Worm (Caenorhabditis elegans) whole organism, late embryonic: ENCODE measurements around the gene T01G5.6.
A peak's percentile ranks its signal among the peaks of the same experiment; 100 is the strongest.

Experiments
- K02D7.2 ChIP-seq: sonication (generic microtip); optimal IDR thresholded peaks from 2 replicates; lab custom pipeline; 2017; ENCODE audit warnings: mild to moderate bottlenecking, missing genetic modification characterization, missing compliant biosample characterization
- K09A11.1 ChIP-seq: sonication (generic microtip); optimal IDR thresholded peaks from 2 replicates; lab custom pipeline; 2017; ENCODE audit warnings: antibody characterized with exemption, mild to moderate bottlenecking, missing genetic modification characterization, missing compliant biosample characterization; ENCODE audit not compliant: insufficient read depth
- T23F11.4 ChIP-seq: fragments of 200-800 bp; sonication (Bioruptor generic); optimal IDR thresholded peaks from 2 replicates; lab custom pipeline; 2018; ENCODE audit warnings: mild to moderate bottlenecking, missing genetic modification characterization, missing compliant biosample characterization
- Y22D7AL.16 ChIP-seq: sonication (generic microtip); optimal IDR thresholded peaks from 2 replicates; lab custom pipeline; 2016; ENCODE audit warnings: missing genetic modification characterization, missing compliant biosample characterization
- ahr-1 ChIP-seq: sonication (generic microtip); optimal IDR thresholded peaks from 2 replicates; lab custom pipeline; 2016; ENCODE audit warnings: missing genetic modification characterization, missing compliant biosample characterization
- ama-1 ChIP-seq: fragments of 150-350 bp; optimal IDR thresholded peaks from 2 replicates; lab custom pipeline; 2014
- ceh-14 ChIP-seq: sonication (generic microtip); optimal IDR thresholded peaks from 2 replicates; lab custom pipeline; 2016; ENCODE audit warnings: missing genotype, missing genetic modification characterization, missing compliant biosample characterization
- ceh-18 ChIP-seq: sonication (generic microtip); optimal IDR thresholded peaks from 2 replicates; lab custom pipeline; 2016; ENCODE audit warnings: missing genetic modification characterization, missing compliant biosample characterization
- ceh-19 ChIP-seq: fragments of 200-800 bp; sonication (Bioruptor generic); optimal IDR thresholded peaks from 2 replicates; lab custom pipeline; 2018; ENCODE audit warnings: mild to moderate bottlenecking, missing genetic modification characterization, missing compliant biosample characterization
- ceh-2 ChIP-seq: sonication (generic microtip); optimal IDR thresholded peaks from 2 replicates; lab custom pipeline; 2016; ENCODE audit warnings: missing genotype, missing genetic modification characterization, missing compliant biosample characterization
- ceh-31 ChIP-seq: sonication (generic microtip); optimal IDR thresholded peaks from 2 replicates; lab custom pipeline; 2016; ENCODE audit warnings: missing genetic modification characterization, missing compliant biosample characterization
- ceh-45 ChIP-seq: fragments of 200-800 bp; sonication (Bioruptor generic); IDR thresholded peaks from 2 replicates; pipeline ENCODE4 v1.3.6; 2022; ENCODE audit warnings: missing genetic modification reagents, missing genetic modification characterization, missing compliant biosample characterization
- ceh-6 ChIP-seq: fragments of 200-800 bp; sonication (Bioruptor generic); optimal IDR thresholded peaks from 2 replicates; lab custom pipeline; 2018; ENCODE audit warnings: mild to moderate bottlenecking, missing genetic modification characterization, missing compliant biosample characterization
- ceh-9 ChIP-seq: sonication (generic microtip); optimal IDR thresholded peaks from 2 replicates; lab custom pipeline; 2016; ENCODE audit warnings: mild to moderate bottlenecking, missing genetic modification characterization, inconsistent platforms, missing compliant biosample characterization
- che-1 ChIP-seq: sonication (generic microtip); optimal IDR thresholded peaks from 2 replicates; lab custom pipeline; 2016; ENCODE audit warnings: mild to moderate bottlenecking, missing genetic modification characterization, missing compliant biosample characterization
- dve-1 ChIP-seq: sonication (generic microtip); optimal IDR thresholded peaks from 2 replicates; lab custom pipeline; 2017; ENCODE audit warnings: antibody characterized with exemption, mild to moderate bottlenecking, missing genetic modification characterization, missing compliant biosample characterization
- elt-2 ChIP-seq: sonication (generic microtip); optimal IDR thresholded peaks from 2 replicates; lab custom pipeline; 2016; ENCODE audit warnings: missing genetic modification reagents, missing genetic modification characterization, missing compliant biosample characterization
- elt-4 ChIP-seq: sonication (generic microtip); optimal IDR thresholded peaks from 2 replicates; lab custom pipeline; 2016; ENCODE audit warnings: missing genetic modification characterization, missing compliant biosample characterization
- ets-4 ChIP-seq: sonication (generic microtip); optimal IDR thresholded peaks from 2 replicates; lab custom pipeline; 2016; ENCODE audit warnings: missing genetic modification characterization, missing compliant biosample characterization
- eyg-1 ChIP-seq: sonication (generic microtip); optimal IDR thresholded peaks from 2 replicates; lab custom pipeline; 2016; ENCODE audit warnings: missing genotype, missing genetic modification characterization, missing compliant biosample characterization
- fkh-6 ChIP-seq: sonication (generic microtip); optimal IDR thresholded peaks from 2 replicates; lab custom pipeline; 2016; ENCODE audit warnings: missing genetic modification characterization, missing compliant biosample characterization
- gmeb-2 ChIP-seq: sonication (generic microtip); optimal IDR thresholded peaks from 2 replicates; lab custom pipeline; 2016; ENCODE audit warnings: missing genetic modification characterization, inconsistent platforms, missing compliant biosample characterization
- hlh-13 ChIP-seq: fragments of 200-800 bp; sonication (Bioruptor generic); optimal IDR thresholded peaks from 2 replicates; lab custom pipeline; 2018; ENCODE audit warnings: mild to moderate bottlenecking, missing genetic modification characterization, missing compliant biosample characterization
- madf-2 ChIP-seq: sonication (generic microtip); optimal IDR thresholded peaks from 2 replicates; lab custom pipeline; 2017; ENCODE audit warnings: missing genetic modification characterization, missing compliant biosample characterization
- mec-3 ChIP-seq: sonication (generic microtip); optimal IDR thresholded peaks from 2 replicates; lab custom pipeline; 2016; ENCODE audit warnings: borderline replicate concordance, missing genetic modification characterization, missing compliant biosample characterization
- nfya-1 ChIP-seq: sonication (generic microtip); optimal IDR thresholded peaks from 2 replicates; lab custom pipeline; 2017; ENCODE audit warnings: missing genetic modification characterization, mild to moderate bottlenecking, missing compliant biosample characterization, antibody characterized with exemption, moderate library complexity
- nhr-232 ChIP-seq: sonication (generic microtip); optimal IDR thresholded peaks from 2 replicates; lab custom pipeline; 2016; ENCODE audit warnings: missing genetic modification characterization, missing compliant biosample characterization
- npax-4 ChIP-seq: sonication (generic microtip); optimal IDR thresholded peaks from 2 replicates; lab custom pipeline; 2016; ENCODE audit warnings: missing genetic modification characterization, missing compliant biosample characterization
- odd-2 ChIP-seq: sonication (generic microtip); optimal IDR thresholded peaks from 2 replicates; lab custom pipeline; 2017; ENCODE audit warnings: antibody characterized with exemption, mild to moderate bottlenecking, missing genetic modification characterization, missing compliant biosample characterization
- pag-3 ChIP-seq: sonication (generic microtip); optimal IDR thresholded peaks from 2 replicates; lab custom pipeline; 2016; ENCODE audit warnings: missing compliant biosample characterization, missing genetic modification characterization, borderline replicate concordance
- pat-9 ChIP-seq: fragments of 200-800 bp; sonication (Bioruptor generic); optimal IDR thresholded peaks from 2 replicates; lab custom pipeline; 2018; ENCODE audit warnings: mild to moderate bottlenecking, missing genetic modification characterization, moderate library complexity, missing compliant biosample characterization
- pax-1 ChIP-seq: fragments of 150-350 bp; optimal IDR thresholded peaks from 2 replicates; lab custom pipeline; 2014; ENCODE audit warnings: missing biosample characterization, missing genetic modification characterization
- pha-2 ChIP-seq: sonication (generic microtip); optimal IDR thresholded peaks from 2 replicates; lab custom pipeline; 2017; ENCODE audit warnings: mild to moderate bottlenecking, missing genetic modification characterization, missing compliant biosample characterization
- ref-2 ChIP-seq: sonication (generic microtip); optimal IDR thresholded peaks from 2 replicates; lab custom pipeline; 2016; ENCODE audit warnings: missing genetic modification characterization, missing compliant biosample characterization
- sdc-2 ChIP-seq: sonication (generic microtip); optimal IDR thresholded peaks from 2 replicates; lab custom pipeline; 2016; ENCODE audit warnings: missing genotype, missing genetic modification characterization, missing compliant biosample characterization
- unc-3 ChIP-seq, 2 experiments: fragments of 200-800 bp in 1 of 2; sonication (Bioruptor generic) in 1 of 2; sonication (generic microtip) in 1 of 2; conservative IDR thresholded peaks in 1 of 2; optimal IDR thresholded peaks in 1 of 2; 2 replicates each; pipeline versions ENCODE4 v1.3.6 to Lab custom; 2016 to 2022; ENCODE audit warnings: missing compliant biosample characterization in 2 of 2, missing genetic modification characterization in 2 of 2, missing genetic modification reagents in 1 of 2
- unc-42 ChIP-seq: sonication (generic microtip); optimal IDR thresholded peaks from 2 replicates; lab custom pipeline; 2016; ENCODE audit warnings: missing genotype, missing genetic modification characterization, missing compliant biosample characterization
- unc-86 ChIP-seq: sonication (generic microtip); optimal IDR thresholded peaks from 2 replicates; lab custom pipeline; 2016; ENCODE audit warnings: missing genetic modification characterization, missing compliant biosample characterization
- zip-5 ChIP-seq: sonication (generic microtip); optimal IDR thresholded peaks from 2 replicates; lab custom pipeline; 2016; ENCODE audit warnings: missing genetic modification characterization, missing compliant biosample characterization
- ztf-16 ChIP-seq: sonication (generic microtip); optimal IDR thresholded peaks from 2 replicates; lab custom pipeline; 2017; ENCODE audit warnings: missing genetic modification characterization, missing compliant biosample characterization

T01G5.6 gene

ce11 chrV:15071015-15071810 is 42.7 kb downstream of the T01G5.6 start, which contains the start of gene unc-76 (continued):
- TF ChIP-seq ref-2 (tag; lab: Kevin White, UChicago) (peak; percentile 55), elt-2 (tag; lab: Kevin White, UChicago) (no peak), pag-3 (tag; lab: Kevin White, UChicago) (no peak), ceh-2 (peak; percentile 60), sdc-2 (tag; lab: Kevin White, UChicago) (no peak), nfya-1 (peak; percentile 89), unc-86 (peak; percentile 18), hlh-13 (no peak), unc-3 (GFP tag; conservative IDR thresholded peaks at IDR 0.05; lab: Robert Waterston, UW) (no peak), unc-3 (tag; optimal IDR thresholded peaks at IDR 0.05; lab: Kevin White, UChicago) (peak; percentile 57), K02D7.2 (tag; lab: Kevin White, UChicago) (no peak), T23F11.4 (GFP tag; lab: Kevin White, UChicago) (no peak), ceh-14 (tag; lab: Kevin White, UChicago) (peak; percentile 74), K09A11.1 (peak; percentile 3), ceh-45 (GFP tag; lab: Robert Waterston, UW) (no peak), fkh-6 (peak; percentile 6), mec-3 (no peak)

DNA sequence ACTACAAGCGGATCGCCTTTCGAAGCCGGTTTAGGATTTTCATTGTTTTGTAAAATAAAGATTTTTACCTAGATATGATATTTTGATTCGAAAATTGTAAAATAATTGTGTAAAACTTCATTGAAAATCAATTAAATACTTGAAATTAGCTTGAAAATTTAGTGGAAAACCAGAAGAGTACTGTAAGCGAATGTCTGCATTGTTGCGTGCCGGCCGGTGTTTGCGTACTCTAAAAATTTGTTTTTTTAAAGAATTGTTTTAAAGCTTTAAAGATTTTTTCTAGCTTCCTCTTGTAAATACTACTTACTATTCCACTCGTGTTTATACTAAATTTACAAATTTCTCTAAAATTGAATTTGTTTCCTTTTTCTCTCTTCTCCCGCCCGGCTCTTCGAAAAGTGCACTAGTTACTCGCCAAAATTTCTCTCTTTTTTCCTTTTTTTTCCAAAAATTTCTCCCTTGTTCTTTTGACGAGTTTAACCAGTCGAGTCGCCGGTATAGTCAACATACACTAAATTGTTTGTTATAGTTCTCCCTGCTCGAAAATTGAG is 44.4 kb downstream of the T01G5.6 start:
- TF ChIP-seq ceh-45 (GFP tag; lab: Robert Waterston, UW) (no peak), ceh-19 (GFP tag; lab: Kevin White, UChicago) (no peak), unc-42 (tag; lab: Kevin White, UChicago) (peak; percentile 73), zip-5 (no peak), gmeb-2 (no peak), dve-1 (no peak), pha-2 (no peak)

DNA sequence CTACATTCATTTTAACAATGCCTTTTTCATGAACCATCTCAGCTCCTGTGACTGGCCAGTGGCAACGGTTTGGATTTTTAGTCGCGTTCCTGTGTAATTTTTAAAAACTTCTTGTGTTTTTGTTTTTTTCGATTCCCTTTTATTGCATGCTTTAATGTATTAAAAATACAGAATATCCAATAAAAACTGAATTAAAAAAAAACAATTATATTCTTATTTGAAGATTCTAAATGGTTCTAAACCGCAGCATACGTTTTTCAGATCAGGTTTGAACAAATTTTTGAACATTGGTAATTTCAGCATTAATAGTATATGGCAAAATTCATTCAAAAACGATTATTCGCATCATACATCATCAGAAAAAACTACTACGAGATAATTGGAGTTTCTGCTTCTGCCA is 45.5 kb downstream of the T01G5.6 start, which contains the start of gene dnj-3:
Gene dnj-3, plus strand, starts transcription at position 301 of the 400 bp plus-strand sequence.
- TF ChIP-seq hlh-13 = no peak

ce11 chrV:15067165-15067564 is 46.7 kb downstream of the T01G5.6 start, which contains the start of gene C25D7.10:
C25D7.10 (plus strand) TSS chrV:15067465.
- TF ChIP-seq elt-4 (tag; lab: Kevin White, UChicago) (no peak), nhr-232 (no peak), elt-2 (tag; lab: Kevin White, UChicago) (no peak), nfya-1 (no peak), ceh-14 (tag; lab: Kevin White, UChicago) (no peak), che-1 (tag; lab: Kevin White, UChicago) (no peak), pat-9 (no peak), Y22D7AL.16 (tag; lab: Kevin White, UChicago) (no peak)
- TF ChIP-seq, all 69 proteins: peak for 0

- TF ChIP-seq nhr-232 = no peak
- TF ChIP-seq pag-3 (tag; lab: Kevin White, UChicago) = no peak
- TF ChIP-seq ceh-18 (tag; lab: Kevin White, UChicago) = no peak
- no peak for TF ChIP-seq che-1 (tag; lab: Kevin White, UChicago)
- no peak for TF ChIP-seq unc-3 (GFP tag; conservative IDR thresholded peaks at IDR 0.05; lab: Robert Waterston, UW)
- no peak for TF ChIP-seq unc-3 (tag; optimal IDR thresholded peaks at IDR 0.05; lab: Kevin White, UChicago)
- no peak for TF ChIP-seq pax-1 (tag; lab: Kevin White, UChicago)
- TF ChIP-seq npax-4 (tag; lab: Kevin White, UChicago) = no peak
- TF ChIP-seq K02D7.2 (tag; lab: Kevin White, UChicago) = no peak
- no peak for TF ChIP-seq madf-2
- no peak for TF ChIP-seq ceh-9 (tag; lab: Kevin White, UChicago)
- no peak for TF ChIP-seq T23F11.4 (GFP tag; lab: Kevin White, UChicago)
- TF ChIP-seq hlh-13 = no peak
- no peak for TF ChIP-seq ceh-6
- no peak for TF ChIP-seq ama-1
- TF ChIP-seq eyg-1 (tag; lab: Kevin White, UChicago) = no peak
- no peak for TF ChIP-seq ahr-1 (tag; lab: Kevin White, UChicago)
- no peak for TF ChIP-seq odd-2 (tag; lab: Kevin White, UChicago)
- TF ChIP-seq ceh-31 (tag; lab: Kevin White, UChicago) = no peak
- TF ChIP-seq ztf-16 (tag; lab: Kevin White, UChicago) = no peak
- TF ChIP-seq ets-4 = no peak
Measured at ce11 chrV:15065837-15066348, 48.0 kb downstream of the T01G5.6 start, which contains the start of gene otub-1. otub-1 (plus strand) TSS chrV:15066298.
